Worm (Caenorhabditis elegans) whole organism, L4 larva: ENCODE data around the gene iscu-1.

Source experiments
- F37D6.2 ChIP-seq: sonication (generic microtip); optimal IDR thresholded peaks from 2 replicates; lab custom pipeline; 2016; ENCODE audit warnings: mild to moderate bottlenecking, missing genetic modification characterization, missing compliant biosample characterization
- ceh-28 ChIP-seq: fragments of 150-350 bp; optimal IDR thresholded peaks from 2 replicates; lab custom pipeline; 2014; ENCODE audit warnings: missing biosample characterization, missing genetic modification reagents, missing genetic modification characterization
- lin-39 ChIP-seq: fragments of 150-350 bp; optimal IDR thresholded peaks from 2 replicates; lab custom pipeline; 2014; ENCODE audit warnings: missing biosample characterization, missing genetic modification reagents, missing genetic modification characterization
- mdl-1 ChIP-seq, 2 experiments: fragments of 150-350 bp in 1 of 2; sonication (generic microtip) in 1 of 2; optimal IDR thresholded peaks; 2 replicates each; lab custom pipeline; 2014 to 2017; ENCODE audit warnings: missing biosample characterization in 2 of 2, missing genetic modification characterization in 2 of 2
- nhr-11 ChIP-seq: fragments of 150-350 bp; optimal IDR thresholded peaks from 2 replicates; lab custom pipeline; 2014; ENCODE audit warnings: missing biosample characterization, missing genetic modification characterization
- snpc-1.2 ChIP-seq: fragments of 200-800 bp; sonication (Bioruptor generic); IDR thresholded peaks from 2 replicates; pipeline ENCODE4 v1.3.6; 2022; ENCODE audit warnings: missing genetic modification reagents, missing genetic modification characterization, missing compliant biosample characterization
- snpc-4 ChIP-seq: fragments of 150-350 bp; optimal IDR thresholded peaks from 2 replicates; lab custom pipeline; 2014; ENCODE audit warnings: missing biosample characterization, missing genetic modification characterization
- unc-62 ChIP-seq, 3 experiments: fragments of 150-350 bp in 1 of 3; sonication (generic microtip); optimal IDR thresholded peaks in 2 of 3; peaks in 1 of 3; 1 replicate in 1 of 3; 2 replicates in 2 of 3; lab custom pipeline; 2014 to 2017; ENCODE audit warnings: missing biosample characterization in 3 of 3, missing genetic modification characterization in 3 of 3, missing genetic modification reagents in 3 of 3, missing genotype in 1 of 3

- TF ChIP-seq snpc-1.2 (GFP tag; lab: Robert Waterston, UW) (no peak), lin-39 (tag; lab: Kevin White, UChicago) (no peak), nhr-11 (no peak), snpc-4 (tag; lab: Kevin White, UChicago) (no peak), ceh-28 (no peak), F37D6.2 (tag; lab: Kevin White, UChicago) (no peak), mdl-1 (tag; optimal IDR thresholded peaks at IDR 0.05; lab: Kevin White, UChicago) (no peak), unc-62 (GFP tag; optimal IDR thresholded peaks at IDR 0.05 in 1 of 2; lab: Kevin White, UChicago) (no peak), unc-62 (tag; optimal IDR thresholded peaks at IDR 0.05; lab: Kevin White, UChicago) (no peak)
These were observed 14.2 kb downstream of the iscu-1 start, which contains the start of gene Y45F10D.6 for ce11 chrIV:13797859-13798374.
